Worm (Caenorhabditis elegans) whole organism, L1 larva: ENCODE data around the gene twk-44.
A peak's percentile ranks its signal among the peaks of the same experiment; 100 is the strongest.

Experiments used
- ces-1 ChIP-seq: fragments of 150-350 bp; optimal IDR thresholded peaks from 2 replicates; lab custom pipeline; 2014; ENCODE audit warnings: missing biosample characterization, missing genetic modification reagents, missing genetic modification characterization
- efl-1 ChIP-seq, 4 experiments: fragments of 150-350 bp; optimal IDR thresholded peaks in 3 of 4; peaks in 1 of 4; 1 replicate in 1 of 4; 2 replicates in 3 of 4; lab custom pipeline; 2014; ENCODE audit warnings: missing biosample characterization in 2 of 4, missing genetic modification characterization in 2 of 4, missing genetic modification reagents in 2 of 4
- hpl-2 ChIP-seq: fragments of 150-350 bp; optimal IDR thresholded peaks from 2 replicates; lab custom pipeline; 2014; ENCODE audit warnings: missing biosample characterization, missing genetic modification reagents, missing genetic modification characterization
- lin-14 ChIP-seq: fragments of 200-800 bp; sonication (Bioruptor generic); optimal IDR thresholded peaks from 2 replicates; lab custom pipeline; 2018; ENCODE audit warnings: mild to moderate bottlenecking, missing genetic modification characterization, moderate library complexity, missing compliant biosample characterization
- nhr-12 ChIP-seq: sonication (generic microtip); optimal IDR thresholded peaks from 2 replicates; lab custom pipeline; 2017; ENCODE audit warnings: missing biosample characterization, missing genetic modification characterization
- nhr-237 ChIP-seq: fragments of 150-350 bp; optimal IDR thresholded peaks from 2 replicates; lab custom pipeline; 2014; ENCODE audit warnings: missing biosample characterization, missing genetic modification characterization
- nhr-76 ChIP-seq: sonication (generic microtip); optimal IDR thresholded peaks from 2 replicates; lab custom pipeline; 2017; ENCODE audit warnings: missing biosample characterization, missing genetic modification characterization
- unc-130 ChIP-seq: fragments of 150-350 bp; optimal IDR thresholded peaks from 2 replicates; lab custom pipeline; 2017; ENCODE audit warnings: missing biosample characterization, missing genetic modification characterization, inconsistent platforms
- unc-62 ChIP-seq: fragments of 150-350 bp; optimal IDR thresholded peaks from 2 replicates; lab custom pipeline; 2014; ENCODE audit warnings: missing biosample characterization, missing genetic modification reagents, missing genetic modification characterization

- TF ChIP-seq hpl-2 (GFP tag; lab: Kevin White, UChicago): no peak
- no peak for TF ChIP-seq unc-130 (tag; lab: Kevin White, UChicago)
- TF ChIP-seq nhr-237 (tag; lab: Kevin White, UChicago): no peak
- TF ChIP-seq lin-14 (GFP tag; lab: Kevin White, UChicago): peak; percentile 57
- no peak for TF ChIP-seq nhr-76
- TF ChIP-seq ces-1 (GFP tag; lab: Kevin White, UChicago): no peak
- TF ChIP-seq efl-1 (optimal IDR thresholded peaks at IDR 0.05; lab: Kevin White, UChicago): no peak
- TF ChIP-seq efl-1 (GFP tag; optimal IDR thresholded peaks at IDR 0.05 in 1 of 2; lab: Kevin White, UChicago): no peak
- no peak for TF ChIP-seq unc-62 (GFP tag; lab: Kevin White, UChicago)
- no peak for TF ChIP-seq nhr-12 (tag; lab: Kevin White, UChicago)
Measured at ce11 chrX:11598839-11599238, 28.1 kb downstream of the twk-44 start.
